Worm (Caenorhabditis elegans) whole organism, mixed stage, embryonic: ENCODE data around the gene unc-3.

Experiments used
- bed-3 ChIP-seq: fragments of 200-800 bp; sonication (Bioruptor generic); optimal IDR thresholded peaks from 3 replicates; lab custom pipeline; 2018; ENCODE audit warnings: mild to moderate bottlenecking, missing genetic modification characterization, moderate library complexity, missing compliant biosample characterization
- ceh-83 ChIP-seq: fragments of 200-800 bp; sonication (Bioruptor generic); optimal IDR thresholded peaks from 2 replicates; lab custom pipeline; 2018; ENCODE audit warnings: mild to moderate bottlenecking, missing genetic modification characterization, missing compliant biosample characterization
- lin-13 ChIP-seq: fragments of 150-350 bp; optimal IDR thresholded peaks from 2 replicates; lab custom pipeline; 2014; ENCODE audit warnings: missing biosample characterization, missing genetic modification characterization
- mep-1 ChIP-seq: fragments of 150-350 bp; optimal IDR thresholded peaks from 2 replicates; lab custom pipeline; 2017; ENCODE audit warnings: missing biosample characterization, missing genetic modification reagents, missing genetic modification characterization, inconsistent platforms
- sem-2 ChIP-seq: fragments of 200-800 bp; sonication (Bioruptor generic); optimal IDR thresholded peaks from 2 replicates; lab custom pipeline; 2018; ENCODE audit warnings: mild to moderate bottlenecking, missing genetic modification characterization, missing compliant biosample characterization
- snpc-4 ChIP-seq: fragments of 150-350 bp; optimal IDR thresholded peaks from 2 replicates; lab custom pipeline; 2014; ENCODE audit warnings: missing biosample characterization, missing genetic modification characterization
- unc-120 ChIP-seq: sonication (generic microtip); optimal IDR thresholded peaks from 2 replicates; lab custom pipeline; 2017; ENCODE audit warnings: missing genetic modification characterization, missing compliant biosample characterization; ENCODE audit not compliant: poor library complexity, severe bottlenecking
- zip-8 ChIP-seq: fragments of 150-350 bp; optimal IDR thresholded peaks from 2 replicates; lab custom pipeline; 2014; ENCODE audit warnings: missing biosample characterization, missing genetic modification characterization

unc-3 gene

DNA sequence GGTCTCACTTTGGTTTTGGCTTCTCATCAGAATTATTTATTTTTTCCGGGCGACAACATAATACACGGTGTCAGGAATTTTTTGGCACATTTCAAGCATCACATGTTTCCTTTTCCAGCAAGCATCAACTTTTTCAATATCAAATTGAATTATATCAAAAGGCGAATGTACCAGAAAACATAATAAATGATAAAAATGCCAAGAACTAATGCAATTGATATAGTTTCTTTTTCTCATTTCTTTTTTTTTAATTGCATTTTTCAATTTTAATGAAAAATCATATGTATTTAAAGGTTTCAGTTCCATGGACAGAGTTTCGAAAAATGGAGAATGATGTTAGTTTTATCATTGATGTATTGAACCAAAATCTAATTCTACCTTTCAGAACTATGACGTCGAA is 58.2 kb downstream of the unc-3 start, which contains the start of gene dpf-2:
Gene dpf-2, plus strand, starts transcription at position 301 of the 400 bp plus-strand sequence.
- TF ChIP-seq sem-2 (GFP tag; lab: Kevin White, UChicago) = no peak
- no peak for TF ChIP-seq zip-8
- TF ChIP-seq mep-1 (tag; lab: Kevin White, UChicago) = no peak
- TF ChIP-seq snpc-4 = no peak
- TF ChIP-seq bed-3 (GFP tag; lab: Kevin White, UChicago) = no peak
- no peak for TF ChIP-seq lin-13 (tag; lab: Kevin White, UChicago)
- no peak for TF ChIP-seq ceh-83 (GFP tag; lab: Kevin White, UChicago)
- no peak for TF ChIP-seq unc-120 (tag; lab: Kevin White, UChicago)
